Worm (Caenorhabditis elegans) whole organism, dauer: ENCODE results near the gene sec-61.B.

Experiments used
- unc-62 ChIP-seq: sonication (generic microtip); optimal IDR thresholded peaks from 2 replicates; lab custom pipeline; 2017; ENCODE audit warnings: missing biosample characterization, missing genetic modification reagents, missing genetic modification characterization

Gene sec-61.B

ce11 chrIV:2387970-2388705, at the start of gene sec-61.B:
sec-61.B (minus strand) TSS chrIV:2388675.
- no peak for TF ChIP-seq unc-62 (GFP tag; lab: Kevin White, UChicago)

- no peak for TF ChIP-seq unc-62 (GFP tag; lab: Kevin White, UChicago)
Observed at ce11 chrIV:2434366-2434765, 45.9 kb upstream of the sec-61.B start.

- no peak for TF ChIP-seq unc-62 (GFP tag; lab: Kevin White, UChicago)
Observed at ce11 chrIV:2432693-2433092, 44.2 kb upstream of the sec-61.B start, which contains the start of gene C45G7.4. C45G7.4 (plus strand) TSS chrIV:2432993.

- TF ChIP-seq unc-62 (GFP tag; lab: Kevin White, UChicago), result no peak
Observed at ce11 chrIV:2416738-2417137, 28.3 kb upstream of the sec-61.B start.

ce11 chrIV:2412370-2412962, 24.0 kb upstream of the sec-61.B start, which contains the start of gene Y38F2AR.12:
Y38F2AR.12 (minus strand) TSS chrIV:2412420.
- TF ChIP-seq unc-62 (GFP tag; lab: Kevin White, UChicago), result no peak

- TF ChIP-seq unc-62 (GFP tag; lab: Kevin White, UChicago), result no peak
Observed at ce11 chrIV:2408437-2408836, 20.0 kb upstream of the sec-61.B start.

- TF ChIP-seq unc-62 (GFP tag; lab: Kevin White, UChicago), result no peak
Observed at ce11 chrIV:2407704-2408103, 19.2 kb upstream of the sec-61.B start.

- TF ChIP-seq unc-62 (GFP tag; lab: Kevin White, UChicago), result no peak
Observed at ce11 chrIV:2403374-2403773, 14.9 kb upstream of the sec-61.B start.

ce11 chrIV:2400651-2401050, 12.2 kb upstream of the sec-61.B start:
- no peak for TF ChIP-seq unc-62 (GFP tag; lab: Kevin White, UChicago)

ce11 chrIV:2399420-2399819, 10.9 kb upstream of the sec-61.B start, which contains the start of gene Y38F2AR.10:
Y38F2AR.10 (minus strand) TSS chrIV:2399520.
- TF ChIP-seq unc-62 (GFP tag; lab: Kevin White, UChicago), result no peak

- no peak for TF ChIP-seq unc-62 (GFP tag; lab: Kevin White, UChicago)
Observed at ce11 chrIV:2398317-2398716, 9.8 kb upstream of the sec-61.B start.

- TF ChIP-seq unc-62 (GFP tag; lab: Kevin White, UChicago), result no peak
Observed at ce11 chrIV:2395997-2396396, 7.5 kb upstream of the sec-61.B start.

- TF ChIP-seq unc-62 (GFP tag; lab: Kevin White, UChicago), result no peak
Observed at ce11 chrIV:2393023-2393422, 4.5 kb upstream of the sec-61.B start.

ce11 chrIV:2391809-2392208, 3.3 kb upstream of the sec-61.B start:
- no peak for TF ChIP-seq unc-62 (GFP tag; lab: Kevin White, UChicago)

- TF ChIP-seq unc-62 (GFP tag; lab: Kevin White, UChicago), result no peak
Observed at ce11 chrIV:2390804-2391203, 2.3 kb upstream of the sec-61.B start, which contains the start of gene eri-5. eri-5 (plus strand) TSS chrIV:2390821.

- TF ChIP-seq unc-62 (GFP tag; lab: Kevin White, UChicago), result no peak
Observed at ce11 chrIV:2390251-2390672, 1.8 kb upstream of the sec-61.B start.

ce11 chrIV:2389745-2390144, 1.3 kb upstream of the sec-61.B start:
- no peak for TF ChIP-seq unc-62 (GFP tag; lab: Kevin White, UChicago)
